Fruit fly (Drosophila melanogaster) S2 (cell line): ENCODE measurements around the gene CG32984.

Source experiments
- CG8478 ChIP-seq: fragments of >200 bp; optimal IDR thresholded peaks from 2 replicates; lab custom pipeline; 2018
- CTCF ChIP-seq, 2 experiments: fragments of >200 bp; optimal IDR thresholded peaks; 2 replicates each; lab custom pipeline; 2018

Gene CG32984

DNA sequence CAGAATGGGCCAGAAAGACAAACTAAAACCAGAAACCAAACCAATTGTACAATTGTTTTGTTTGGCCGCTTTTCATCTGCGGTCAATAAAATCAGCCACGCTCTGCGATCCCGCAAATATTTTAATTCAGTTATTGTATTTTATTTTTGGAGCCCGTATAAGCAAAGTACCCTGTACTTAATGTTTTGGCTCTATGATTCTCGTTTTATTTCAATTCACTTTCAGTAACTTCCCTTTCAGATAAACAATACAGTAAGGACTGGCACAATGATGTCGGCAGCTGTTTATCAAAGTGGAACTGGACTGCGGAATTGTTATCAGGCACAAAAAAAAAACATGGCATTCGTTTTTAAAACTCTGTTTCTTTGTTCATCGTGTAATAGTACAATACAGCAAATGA, 16.1 kb upstream of the CG32984 start:
- TF ChIP-seq CTCF (optimal IDR thresholded peaks at IDR 0.05; lab: Kevin White, UChicago) (no peak), CG8478 (no peak)

DNA sequence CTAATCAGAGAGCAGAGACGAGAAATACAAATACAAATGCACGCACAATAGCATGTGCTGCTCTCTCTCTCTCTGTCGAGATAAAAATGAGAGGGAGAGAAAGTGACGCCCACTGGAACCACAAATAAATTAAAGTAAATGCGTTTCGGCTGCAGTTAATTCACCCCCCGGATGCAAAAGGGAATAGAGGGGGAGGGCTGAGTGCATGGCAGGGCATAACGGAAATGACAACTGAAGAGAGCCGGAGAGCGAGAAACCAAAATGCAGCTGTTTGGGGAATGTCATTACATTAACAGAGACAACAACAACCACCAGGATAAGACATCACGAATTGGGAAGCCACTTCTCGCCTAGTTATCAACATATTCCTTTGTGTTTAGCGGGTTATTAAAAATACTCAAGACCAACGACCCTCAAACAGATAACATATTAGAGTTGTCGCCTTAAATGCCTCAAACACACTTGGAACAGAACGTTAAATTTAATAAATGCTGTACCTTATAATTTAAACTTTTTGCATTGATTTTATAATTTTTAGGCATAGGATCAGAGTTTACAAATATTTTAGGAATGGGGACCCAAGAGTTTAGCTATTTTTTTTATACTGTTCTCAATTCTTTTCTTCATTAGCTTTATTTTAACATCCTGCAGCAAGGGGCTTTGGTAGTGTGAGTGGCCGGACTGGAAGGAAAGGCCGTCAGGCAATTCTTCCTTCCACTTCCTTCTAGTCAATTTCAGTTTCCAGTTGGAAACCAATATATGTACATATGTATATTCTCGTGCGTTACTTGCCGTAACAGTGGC, 14.6 kb upstream of the CG32984 start:
- no peak for TF ChIP-seq CG8478
- no peak for TF ChIP-seq CTCF (optimal IDR thresholded peaks at IDR 0.05; lab: Kevin White, UChicago)

DNA sequence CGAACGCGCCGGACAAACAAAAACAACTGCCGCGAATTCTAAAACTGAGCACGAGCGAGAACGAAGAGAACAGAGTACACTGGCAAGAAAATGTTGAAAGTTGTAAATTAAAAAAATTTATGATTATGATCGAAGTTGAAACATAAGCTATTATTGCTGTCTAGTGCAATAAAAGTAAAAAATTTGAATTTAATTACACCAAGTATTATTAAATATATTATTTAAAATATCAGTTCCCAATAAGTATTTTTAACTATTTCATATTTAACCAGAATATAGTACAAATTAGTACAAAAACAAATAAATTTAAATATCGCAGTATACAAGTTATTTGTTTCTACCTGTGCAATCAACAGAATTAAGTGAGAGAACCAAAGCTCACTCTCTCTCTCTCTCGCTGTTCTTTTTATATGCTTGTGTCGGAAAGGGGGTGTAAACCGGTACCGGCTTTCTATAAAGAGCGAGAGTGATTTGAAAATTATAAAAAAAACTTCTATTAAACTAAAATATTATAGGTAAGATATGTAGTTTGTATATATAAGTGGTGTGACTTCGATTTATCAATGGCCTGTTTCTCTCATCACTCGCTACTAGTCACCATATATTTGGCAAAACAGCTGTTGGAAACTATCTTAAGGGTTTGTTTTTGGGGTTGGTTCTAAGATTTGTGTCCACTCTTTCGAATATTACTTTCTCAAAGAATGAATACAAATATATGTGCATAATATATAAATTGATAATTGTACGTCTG, 13.4 kb upstream of the CG32984 start, which contains the start of gene C1GalTA:
Gene C1GalTA, minus strand, starts transcription at position 33 of the 751 bp plus-strand sequence.
- TF ChIP-seq CG8478 = peak; percentile 1
- no peak for TF ChIP-seq CTCF (optimal IDR thresholded peaks at IDR 0.05; lab: Kevin White, UChicago)

DNA sequence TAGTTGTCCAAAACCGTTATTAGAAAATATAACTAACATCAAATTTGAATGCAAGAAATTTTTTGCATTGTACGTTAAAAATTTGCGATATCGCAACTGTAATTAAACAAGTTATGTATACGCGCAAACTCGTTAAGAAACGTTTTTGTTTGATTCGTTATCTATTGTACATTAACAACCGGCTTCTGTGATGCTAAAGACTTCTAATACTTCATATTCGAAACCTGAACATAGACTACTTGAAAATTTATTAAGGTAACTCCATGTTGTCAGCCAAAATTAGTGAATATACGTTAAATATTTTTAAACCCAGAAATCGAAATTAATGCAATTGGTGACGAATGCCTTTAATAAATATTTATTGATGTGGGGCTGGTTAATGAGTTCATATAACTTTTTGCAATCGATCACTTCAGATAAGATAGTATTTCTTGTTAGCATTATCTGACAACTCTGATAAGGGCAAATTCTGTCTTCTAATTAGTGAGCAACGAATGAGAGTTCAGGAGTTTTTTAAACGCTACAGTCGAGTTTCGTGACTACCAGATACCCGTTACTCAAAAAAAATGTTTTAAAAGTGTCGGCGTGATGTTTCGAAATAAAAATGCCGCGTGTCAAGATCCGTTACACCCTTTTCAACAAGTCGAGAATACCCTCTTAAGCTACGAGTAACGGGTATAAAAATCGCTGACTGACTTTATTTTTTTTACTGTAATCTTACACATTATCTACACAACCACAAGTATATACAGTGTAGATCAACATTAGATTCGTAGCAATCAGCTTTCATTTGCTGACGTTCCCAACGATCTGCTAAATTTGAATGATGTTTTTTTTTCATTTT, 12.3 kb upstream of the CG32984 start:
- TF ChIP-seq CG8478 (no peak), CTCF (optimal IDR thresholded peaks at IDR 0.05; lab: Kevin White, UChicago) (peak; percentile 47 to 55)

DNA sequence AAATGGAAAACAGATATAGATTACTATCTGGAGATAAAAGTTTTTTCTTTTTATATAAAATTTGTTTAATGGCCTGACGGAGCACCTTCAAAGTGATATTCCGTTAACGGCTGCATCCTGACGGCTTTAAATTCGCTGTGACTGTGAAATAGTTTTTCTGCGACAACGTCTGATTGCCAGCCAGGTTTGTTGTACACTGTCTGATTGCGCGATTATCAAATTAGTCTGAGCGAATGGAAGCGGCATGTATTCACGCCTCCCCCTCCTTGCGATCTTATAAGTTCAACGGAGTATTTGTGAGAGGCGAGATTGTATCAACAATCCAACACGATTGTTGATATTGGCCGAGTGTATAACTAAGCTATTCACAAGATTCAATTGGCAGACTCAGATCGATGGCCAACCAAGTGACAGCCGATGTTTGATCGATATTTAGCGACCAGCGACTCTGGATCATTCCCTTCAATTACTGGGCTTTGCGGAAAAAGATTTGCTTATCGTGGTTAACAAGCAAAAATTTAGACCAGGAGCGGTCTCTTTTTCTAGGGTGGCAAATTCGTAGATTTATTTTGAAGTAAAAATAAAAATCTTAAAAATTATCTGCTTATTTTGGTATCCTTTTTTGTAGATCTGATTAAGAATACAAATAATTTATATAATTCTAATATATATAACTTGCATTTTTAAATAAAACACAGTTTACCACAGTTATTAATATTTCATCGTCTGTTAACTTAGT, 9.0 kb upstream of the CG32984 start:
- TF ChIP-seq CTCF (optimal IDR thresholded peaks at IDR 0.05; lab: Kevin White, UChicago) = no peak
- TF ChIP-seq CG8478 = no peak

DNA sequence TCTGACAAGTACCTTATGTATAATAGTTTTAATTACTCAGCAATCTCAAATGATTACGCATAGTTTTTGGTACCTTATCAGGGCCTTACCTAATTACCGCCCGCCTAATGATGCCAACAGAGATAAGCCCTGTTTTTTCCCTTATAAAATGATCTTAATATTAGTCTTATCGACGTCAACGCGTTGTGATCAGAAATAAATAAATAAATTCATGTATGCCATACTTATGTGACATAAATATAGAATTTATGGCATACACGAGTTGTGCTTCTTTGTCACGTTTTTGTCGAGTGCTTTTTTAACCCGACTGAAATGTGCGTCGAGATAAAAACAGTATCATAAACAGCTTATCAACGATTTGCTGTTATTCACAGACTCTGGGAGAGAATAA, 8.4 kb upstream of the CG32984 start:
- no peak for TF ChIP-seq CTCF (optimal IDR thresholded peaks at IDR 0.05; lab: Kevin White, UChicago)
- TF ChIP-seq CG8478 = no peak

DNA sequence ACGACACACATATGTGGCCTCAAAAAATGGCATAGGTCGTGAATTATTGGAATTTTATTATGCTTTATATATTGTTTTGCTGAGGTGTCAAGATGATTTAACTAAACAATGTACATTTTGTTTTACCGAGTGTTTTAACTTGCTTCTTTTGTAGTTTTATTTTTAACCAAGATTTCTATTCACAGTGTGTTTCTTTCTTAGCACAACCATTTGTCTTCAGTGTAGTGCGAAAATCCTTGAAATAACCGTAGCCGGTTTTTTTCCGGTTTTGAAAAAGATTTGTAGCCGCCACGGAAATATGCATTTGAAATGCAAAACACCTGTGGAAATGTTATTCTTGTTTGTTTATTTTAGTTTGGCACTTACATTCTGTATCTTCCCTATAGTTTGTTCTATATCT, 7.6 kb upstream of the CG32984 start:
- TF ChIP-seq CTCF (optimal IDR thresholded peaks at IDR 0.05; lab: Kevin White, UChicago) (no peak), CG8478 (no peak)

DNA sequence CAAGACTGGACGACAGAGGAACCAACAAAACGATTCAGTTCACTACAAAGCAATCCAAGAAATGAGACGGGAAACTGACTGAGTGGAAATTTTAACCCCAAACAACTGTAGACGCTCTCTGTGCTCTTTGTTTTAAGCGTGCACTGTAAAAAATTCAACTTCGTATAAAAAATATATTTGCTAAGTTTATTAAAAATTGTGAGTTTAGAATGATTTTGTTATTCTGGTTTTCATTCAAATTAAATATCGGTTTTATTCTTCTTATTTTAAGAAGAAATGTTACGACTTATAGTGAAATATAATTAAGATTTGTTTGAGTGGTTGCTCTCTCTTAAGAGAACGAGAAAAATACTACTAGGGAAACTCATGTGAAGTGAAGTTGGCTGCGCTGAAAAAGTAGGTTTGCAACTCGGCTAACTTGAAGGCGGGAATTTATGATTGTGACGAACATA, 6.7 kb upstream of the CG32984 start:
- no peak for TF ChIP-seq CG8478
- peak in 1 of 2 experiments; percentile 11 for TF ChIP-seq CTCF (optimal IDR thresholded peaks at IDR 0.05; lab: Kevin White, UChicago)

DNA sequence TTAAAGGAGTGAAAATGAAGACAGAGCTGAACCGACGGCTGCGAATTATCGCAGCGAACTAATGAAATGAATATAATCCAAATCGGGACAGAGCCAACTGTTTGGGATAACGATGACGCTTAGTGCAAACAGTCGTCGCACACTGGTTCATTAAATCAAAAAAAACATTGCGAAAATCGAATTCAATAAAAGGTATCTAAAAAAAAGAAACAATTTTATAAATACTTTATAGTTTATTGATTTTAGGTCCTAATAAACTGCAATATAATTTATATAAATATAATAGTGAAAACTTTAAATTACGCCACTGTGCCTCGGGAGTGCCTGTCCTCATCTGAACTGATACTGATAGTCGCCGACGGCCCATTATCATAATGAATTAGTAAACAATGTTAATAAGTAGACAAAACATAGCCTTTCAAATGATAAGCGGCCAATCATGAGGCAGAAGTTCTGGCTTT, 5.7 kb upstream of the CG32984 start, which contains the start of gene CG31886:
Gene CG31886, minus strand, starts transcription at position 51 of the 461 bp plus-strand sequence.
- TF ChIP-seq CG8478 = no peak
- TF ChIP-seq CTCF (optimal IDR thresholded peaks at IDR 0.05; lab: Kevin White, UChicago) = no peak

DNA sequence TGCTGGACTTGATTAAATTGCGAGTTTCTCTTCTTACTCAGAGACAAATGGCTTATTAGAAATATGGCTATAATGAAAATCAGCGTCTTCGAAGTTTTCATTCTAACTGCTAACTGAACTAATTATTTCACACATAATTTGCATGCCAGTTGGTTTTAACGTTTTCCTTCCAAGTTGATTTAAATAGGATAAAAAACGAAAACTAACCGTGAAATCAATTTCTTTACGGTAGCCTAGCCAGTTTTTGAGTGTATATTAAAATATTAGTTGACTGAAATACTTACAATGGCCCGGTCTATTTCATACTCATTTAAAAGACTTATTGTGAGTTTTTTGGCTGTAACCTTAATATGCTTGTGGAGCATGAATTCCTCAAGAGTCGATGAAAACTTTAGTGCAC, 2.5 kb upstream of the CG32984 start, which contains the start of the genes CG9525 and CG32985:
Gene CG9525, minus strand, starts transcription at position 101 of the 400 bp plus-strand sequence.
Gene CG32985, plus strand, starts transcription at position 280 of the 400 bp plus-strand sequence.
- TF ChIP-seq CG8478 (no peak), CTCF (optimal IDR thresholded peaks at IDR 0.05; lab: Kevin White, UChicago) (no peak)

DNA sequence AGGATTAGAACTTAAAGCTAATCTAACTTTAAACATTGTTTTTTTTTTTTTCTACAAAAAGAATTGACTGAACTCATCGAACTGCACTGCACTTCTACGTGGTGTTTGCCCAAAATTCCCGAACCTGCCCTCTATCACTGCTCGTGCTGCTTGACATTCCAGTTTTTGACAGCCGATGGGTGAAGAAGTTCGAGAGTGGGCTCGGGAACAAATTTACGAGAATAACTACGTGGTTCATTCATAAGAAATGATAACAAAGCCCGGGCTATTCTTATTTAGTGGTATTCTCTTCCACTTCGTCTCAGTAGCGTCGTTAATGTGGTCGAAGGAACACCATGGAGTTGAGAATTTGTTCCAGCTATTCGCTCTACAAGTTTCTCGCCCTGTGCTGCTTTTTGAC, 2.5 kb downstream of the CG32984 start, which contains the start of gene CG18088:
Gene CG18088, plus strand, starts transcription at position 301 of the 400 bp plus-strand sequence.
- no peak for TF ChIP-seq CTCF (optimal IDR thresholded peaks at IDR 0.05; lab: Kevin White, UChicago)
- no peak for TF ChIP-seq CG8478

DNA sequence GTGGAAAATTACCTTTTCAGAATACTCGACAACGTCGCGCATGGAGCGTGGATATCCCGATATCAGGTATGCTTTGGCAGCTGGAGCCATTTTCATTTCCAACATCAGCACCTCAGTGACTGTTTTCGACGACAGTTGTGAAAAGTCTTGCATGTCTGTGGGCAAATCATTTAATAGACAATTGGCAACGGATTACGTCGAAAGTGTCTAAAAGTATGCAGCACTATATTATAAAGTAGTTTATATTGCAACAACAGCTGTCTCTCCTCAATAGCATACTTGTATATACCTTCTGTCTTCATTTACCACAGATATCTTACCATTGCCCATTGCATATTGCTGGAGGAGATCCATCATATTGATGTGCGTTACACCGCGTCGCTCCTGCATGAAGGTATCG, 8.1 kb downstream of the CG32984 start:
- TF ChIP-seq CTCF (optimal IDR thresholded peaks at IDR 0.05; lab: Kevin White, UChicago) (no peak), CG8478 (no peak)

DNA sequence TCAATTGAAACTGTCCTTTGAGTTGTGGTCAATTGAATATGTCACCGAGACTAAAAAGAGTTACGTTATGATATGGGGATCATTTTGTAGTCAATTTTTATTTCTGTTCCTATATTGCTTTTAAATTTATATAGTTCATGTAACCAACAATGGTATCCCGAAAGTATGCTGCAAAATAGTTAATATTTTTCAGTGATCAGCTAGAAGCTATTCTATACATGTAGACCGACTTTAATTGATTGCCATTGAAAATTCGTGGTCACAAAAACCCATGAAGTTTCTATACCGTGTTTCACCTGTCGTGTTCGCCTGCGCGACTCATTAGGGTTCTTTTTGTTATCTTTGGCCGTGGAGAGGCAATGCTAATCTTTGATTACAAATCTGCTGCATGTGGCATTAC, 9.7 kb downstream of the CG32984 start:
- no peak for TF ChIP-seq CG8478

DNA sequence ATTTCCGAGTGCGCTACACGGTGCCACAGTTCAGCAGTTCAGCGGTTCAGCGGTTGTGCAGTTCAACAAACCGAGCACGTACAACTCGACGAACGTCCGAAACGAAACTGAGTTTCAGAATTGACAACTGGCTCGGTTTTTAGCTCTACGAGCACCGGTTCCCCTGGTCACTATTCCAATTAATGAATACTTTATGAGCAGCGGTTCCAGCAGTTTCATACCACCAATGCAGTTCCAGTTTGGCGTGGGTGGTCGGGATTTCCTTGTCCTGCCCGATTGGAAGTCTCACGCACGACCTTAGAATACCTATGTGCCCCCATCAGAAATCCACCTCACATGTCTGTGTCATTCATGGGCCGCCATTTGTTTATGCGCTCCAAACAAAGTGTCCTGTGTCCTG, 10.6 kb downstream of the CG32984 start, which contains the start of gene CG9541:
Gene CG9541, minus strand, starts transcription at position 101 of the 400 bp plus-strand sequence.
- TF ChIP-seq CG8478 = no peak
- no peak for TF ChIP-seq CTCF (optimal IDR thresholded peaks at IDR 0.05; lab: Kevin White, UChicago)
